Fruit fly (Drosophila melanogaster) whole organism, embryonic: Measurements from ENCODE around the gene dpr18.

Experiments
- B-H1 ChIP-seq: fragments of 200-800 bp; sonication (Bioruptor generic); IDR thresholded peaks from 3 replicates; pipeline ENCODE4 v1.3.6; 2022; ENCODE audit warnings: missing biosample characterization, missing genetic modification characterization
- CG10267 ChIP-seq: fragments of 200-800 bp; sonication (Bioruptor generic); optimal IDR thresholded peaks from 2 replicates; lab custom pipeline; 2018; ENCODE audit warnings: missing biosample characterization, mild to moderate bottlenecking, missing genetic modification characterization, moderate library complexity
- CG10543 ChIP-seq: fragments of 200-800 bp; sonication (Bioruptor generic); optimal IDR thresholded peaks from 3 replicates; lab custom pipeline; 2017; ENCODE audit warnings: missing biosample characterization, mild to moderate bottlenecking, missing genetic modification characterization, moderate library complexity
- CG11696 ChIP-seq: fragments of 200-800 bp; sonication (Bioruptor generic); IDR thresholded peaks from 2 replicates; pipeline ENCODE4 v1.3.6; 2022; ENCODE audit warnings: missing biosample characterization, missing genetic modification characterization
- CG13624 ChIP-seq: fragments of 200-800 bp; sonication (Bioruptor generic); optimal IDR thresholded peaks from 2 replicates; lab custom pipeline; 2016; ENCODE audit warnings: missing biosample characterization, missing genetic modification characterization
- CG14441 ChIP-seq: fragments of 200-800 bp; sonication (Bioruptor generic); IDR thresholded peaks from 2 replicates; pipeline ENCODE4 v1.3.6; 2022; ENCODE audit warnings: missing biosample characterization, missing genetic modification characterization
- CG14965 ChIP-seq: fragments of 200-800 bp; sonication (Bioruptor generic); optimal IDR thresholded peaks from 2 replicates; lab custom pipeline; 2016; ENCODE audit warnings: missing biosample characterization, missing genetic modification characterization, borderline replicate concordance
- CG16863 ChIP-seq: fragments of 200-800 bp; sonication (Bioruptor generic); optimal IDR thresholded peaks from 3 replicates; lab custom pipeline; 2016; ENCODE audit warnings: missing biosample characterization, missing genetic modification characterization
- CG17802 ChIP-seq: fragments of 200-800 bp; sonication (Bioruptor generic); optimal IDR thresholded peaks from 2 replicates; lab custom pipeline; 2018; ENCODE audit warnings: missing biosample characterization, mild to moderate bottlenecking, missing genetic modification characterization, moderate library complexity
- CG31441 ChIP-seq: fragments of 200-800 bp; sonication (Bioruptor generic); IDR thresholded peaks from 2 replicates; pipeline ENCODE4 v1.3.6; 2022; ENCODE audit warnings: missing biosample characterization, missing genetic modification characterization
- CG3281 ChIP-seq: fragments of 200-800 bp; sonication (Bioruptor generic); optimal IDR thresholded peaks from 3 replicates; lab custom pipeline; 2017; ENCODE audit warnings: missing biosample characterization, mild to moderate bottlenecking, missing genetic modification characterization
- CG34224 ChIP-seq: fragments of 200-800 bp; sonication (Bioruptor generic); IDR thresholded peaks from 3 replicates; pipeline ENCODE4 v1.3.6; 2022; ENCODE audit warnings: missing biosample characterization, missing genetic modification characterization; ENCODE audit not compliant: partially characterized antibody
- CG3995 ChIP-seq: fragments of 200-800 bp; sonication (Bioruptor generic); optimal IDR thresholded peaks from 3 replicates; lab custom pipeline; 2016; ENCODE audit warnings: missing biosample characterization, missing genetic modification characterization
- CG4404 ChIP-seq: fragments of 200-800 bp; sonication (Bioruptor generic); IDR thresholded peaks from 2 replicates; pipeline ENCODE4 v1.3.6; 2022; ENCODE audit warnings: missing biosample characterization, missing genetic modification characterization
- CG4854 ChIP-seq: fragments of 200-800 bp; sonication (Bioruptor generic); optimal IDR thresholded peaks from 2 replicates; lab custom pipeline; 2016; ENCODE audit warnings: missing biosample characterization, missing genetic modification characterization, inconsistent platforms
- CG5245 ChIP-seq: fragments of 200-800 bp; sonication (Bioruptor generic); optimal IDR thresholded peaks from 3 replicates; lab custom pipeline; 2016; ENCODE audit warnings: missing biosample characterization, missing genetic modification characterization
- CG9817 ChIP-seq: fragments of 200-800 bp; sonication (Bioruptor generic); optimal IDR thresholded peaks from 2 replicates; lab custom pipeline; 2018; ENCODE audit warnings: missing biosample characterization, mild to moderate bottlenecking, missing genetic modification characterization, moderate library complexity
- CTCF ChIP-seq: fragments of 200-800 bp; sonication (Bioruptor generic); optimal IDR thresholded peaks from 2 replicates; lab custom pipeline; 2017; ENCODE audit warnings: missing biosample characterization, mild to moderate bottlenecking, missing genetic modification characterization, moderate library complexity
- CoRest ChIP-seq: fragments of 200-800 bp; sonication (Bioruptor generic); optimal IDR thresholded peaks from 3 replicates; lab custom pipeline; 2018; ENCODE audit warnings: missing biosample characterization, mild to moderate bottlenecking, missing genetic modification characterization, moderate library complexity
- Dfd ChIP-seq, 2 experiments: fragments of >200 bp; optimal IDR thresholded peaks; 2 replicates each; lab custom pipeline; 2017; ENCODE audit warnings: missing biosample characterization in 2 of 2, missing genetic modification characterization in 2 of 2
- Dip3 ChIP-seq: fragments of 200-800 bp; sonication (Bioruptor generic); optimal IDR thresholded peaks from 3 replicates; lab custom pipeline; 2016; ENCODE audit warnings: missing biosample characterization, missing genetic modification characterization
- Drgx ChIP-seq: fragments of 200-800 bp; sonication (Bioruptor generic); IDR thresholded peaks from 2 replicates; pipeline ENCODE4 v1.3.6; 2022; ENCODE audit warnings: missing biosample characterization, missing genetic modification characterization
- Ets97D ChIP-seq: fragments of 200-800 bp; sonication (Bioruptor generic); optimal IDR thresholded peaks from 3 replicates; lab custom pipeline; 2016; ENCODE audit warnings: missing biosample characterization, missing genetic modification characterization
- Ravus ChIP-seq: fragments of 200-800 bp; sonication (Bioruptor generic); IDR thresholded peaks from 2 replicates; pipeline ENCODE4 v1.3.6; 2022; ENCODE audit warnings: missing biosample characterization, missing genetic modification characterization
- Xrp1 ChIP-seq: fragments of 200-800 bp; sonication (Bioruptor generic); IDR thresholded peaks from 2 replicates; pipeline ENCODE4 v1.3.6; 2022; ENCODE audit warnings: missing biosample characterization, missing genetic modification characterization
- ac ChIP-seq: fragments of 200-800 bp; sonication (Bioruptor generic); optimal IDR thresholded peaks from 3 replicates; lab custom pipeline; 2017; ENCODE audit warnings: missing biosample characterization, mild to moderate bottlenecking, missing genetic modification characterization
- bsh ChIP-seq, 2 experiments: fragments of 200-800 bp; sonication (Bioruptor generic); optimal IDR thresholded peaks; 2 replicates each; lab custom pipeline; 2017 to 2018; ENCODE audit warnings: mild to moderate bottlenecking in 2 of 2, missing biosample characterization in 2 of 2, missing genetic modification characterization in 2 of 2, moderate library complexity in 1 of 2
- cato ChIP-seq: fragments of 200-800 bp; sonication (Bioruptor generic); optimal IDR thresholded peaks from 2 replicates; lab custom pipeline; 2016; ENCODE audit warnings: missing biosample characterization, missing genetic modification characterization, borderline replicate concordance
- cg ChIP-seq: fragments of 200-800 bp; sonication (Bioruptor generic); optimal IDR thresholded peaks from 3 replicates; lab custom pipeline; 2019; ENCODE audit warnings: missing biosample characterization, mild to moderate bottlenecking, missing genetic modification characterization, moderate library complexity
- chinmo ChIP-seq: fragments of 200-800 bp; sonication (Bioruptor generic); IDR thresholded peaks from 4 replicates; pipeline ENCODE4 v1.3.6; 2022; ENCODE audit warnings: missing biosample characterization, missing genetic modification characterization; ENCODE audit not compliant: partially characterized antibody
- chn ChIP-seq: fragments of 200-800 bp; sonication (Bioruptor generic); optimal IDR thresholded peaks from 2 replicates; lab custom pipeline; 2016; ENCODE audit warnings: missing biosample characterization, missing genetic modification characterization
- crp ChIP-seq, 2 experiments: fragments of 200-800 bp; sonication (Bioruptor generic); optimal IDR thresholded peaks; 2 replicates in 1 of 2; 3 replicates in 1 of 2; lab custom pipeline; 2017; ENCODE audit warnings: missing biosample characterization in 2 of 2, missing genetic modification characterization in 2 of 2, mild to moderate bottlenecking in 1 of 2, moderate library complexity in 1 of 2
- dan ChIP-seq: fragments of 200-800 bp; sonication (Bioruptor generic); IDR thresholded peaks from 2 replicates; pipeline ENCODE4 v1.3.6; 2022; ENCODE audit warnings: missing biosample characterization, missing genetic modification characterization
- fd96Cb ChIP-seq: fragments of 200-800 bp; sonication (Bioruptor generic); optimal IDR thresholded peaks from 2 replicates; lab custom pipeline; 2018; ENCODE audit warnings: missing biosample characterization, mild to moderate bottlenecking, missing genetic modification characterization, moderate library complexity
- fru ChIP-seq: fragments of >200 bp; optimal IDR thresholded peaks from 2 replicates; lab custom pipeline; 2017
- gfzf ChIP-seq: fragments of 200-800 bp; sonication (Bioruptor generic); optimal IDR thresholded peaks from 2 replicates; lab custom pipeline; 2016; ENCODE audit warnings: missing biosample characterization, mild to moderate bottlenecking, missing genetic modification characterization, moderate library complexity
- hkb ChIP-seq, 2 experiments: fragments of 200-800 bp in 1 of 2; fragments of >200 bp in 1 of 2; sonication (Bioruptor generic) in 1 of 2; IDR thresholded peaks in 1 of 2; optimal IDR thresholded peaks in 1 of 2; 2 replicates each; pipeline versions ENCODE4 v1.3.6 to Lab custom; 2017 to 2022; ENCODE audit warnings: missing biosample characterization in 1 of 2, missing genetic modification characterization in 1 of 2
- ind ChIP-seq: fragments of 200-800 bp; sonication (Bioruptor generic); optimal IDR thresholded peaks from 3 replicates; lab custom pipeline; 2016; ENCODE audit warnings: missing biosample characterization, missing genetic modification characterization
- ken ChIP-seq: fragments of 200-800 bp; sonication (Bioruptor generic); IDR thresholded peaks from 3 replicates; pipeline ENCODE4 v1.3.6; 2022; ENCODE audit warnings: missing biosample characterization, missing genetic modification characterization
- nau ChIP-seq: fragments of 200-800 bp; sonication (Bioruptor generic); optimal IDR thresholded peaks from 3 replicates; lab custom pipeline; 2017; ENCODE audit warnings: missing biosample characterization, mild to moderate bottlenecking, missing genetic modification characterization, missing genetic modification reagents
- onecut ChIP-seq: fragments of 200-800 bp; sonication (Bioruptor generic); IDR thresholded peaks from 2 replicates; pipeline ENCODE4 v1.3.6; 2022; ENCODE audit warnings: missing biosample characterization, missing genetic modification characterization
- run ChIP-seq: fragments of 200-800 bp; sonication (Bioruptor generic); optimal IDR thresholded peaks from 3 replicates; lab custom pipeline; 2018; ENCODE audit warnings: missing biosample characterization, mild to moderate bottlenecking, missing genetic modification characterization
- sc ChIP-seq, 3 experiments: fragments of >200 bp in 2 of 3; fragments of 200-800 bp in 1 of 3; sonication (Bioruptor generic) in 1 of 3; optimal IDR thresholded peaks; 2 replicates in 2 of 3; 3 replicates in 1 of 3; lab custom pipeline; 2017; ENCODE audit warnings: mild to moderate bottlenecking in 1 of 3, missing biosample characterization in 1 of 3, missing genetic modification characterization in 1 of 3, missing genetic modification reagents in 1 of 3
- sim ChIP-seq: fragments of 200-800 bp; sonication (Bioruptor generic); IDR thresholded peaks from 2 replicates; pipeline ENCODE4 v1.3.6; 2022; ENCODE audit warnings: missing biosample characterization, missing genetic modification characterization
- sqz ChIP-seq: fragments of 200-800 bp; sonication (Bioruptor generic); optimal IDR thresholded peaks from 3 replicates; lab custom pipeline; 2018; ENCODE audit warnings: missing biosample characterization, mild to moderate bottlenecking, missing genetic modification characterization
- trem ChIP-seq: fragments of 200-800 bp; optimal IDR thresholded peaks from 3 replicates; lab custom pipeline; 2019; ENCODE audit warnings: missing biosample characterization, mild to moderate bottlenecking, missing genetic modification characterization, moderate library complexity
- wdn ChIP-seq: fragments of 200-800 bp; sonication (Bioruptor generic); IDR thresholded peaks from 2 replicates; pipeline ENCODE4 v1.3.6; 2022; ENCODE audit warnings: missing biosample characterization, missing genetic modification characterization
- z ChIP-seq: fragments of 200-800 bp; sonication (Bioruptor generic); IDR thresholded peaks from 3 replicates; pipeline ENCODE4 v1.3.6; 2022; ENCODE audit warnings: missing biosample characterization, missing genetic modification characterization
- zf30C ChIP-seq: fragments of 200-800 bp; sonication (Bioruptor generic); optimal IDR thresholded peaks from 3 replicates; lab custom pipeline; 2018; ENCODE audit warnings: missing biosample characterization, mild to moderate bottlenecking, missing genetic modification characterization

dpr18 gene

dm6 chrX:16104738-16105426 is 41.3 kb downstream of the dpr18 start, which contains the start of the genes CG42353 and CG42354 (continued):
- peak; percentile 91 for TF ChIP-seq CG14441 (GFP tag; lab: Robert Waterston, UW)
- TF ChIP-seq fd96Cb (tag; lab: Kevin White, UChicago) = peak; percentile 98
- TF ChIP-seq Ravus (GFP tag; lab: Robert Waterston, UW) = peak; percentile 79
- peak; percentile 86 for TF ChIP-seq dan (GFP tag; lab: Robert Waterston, UW)
- peak; percentile 91 for TF ChIP-seq ac (GFP tag; lab: Kevin White, UChicago)
- TF ChIP-seq CG4404 = peak; percentile 96
- peak; percentile 91 for TF ChIP-seq CG31441 (GFP tag; lab: Robert Waterston, UW)
- TF ChIP-seq trem = peak; percentile 96
- TF ChIP-seq hkb (optimal IDR thresholded peaks at IDR 0.05; lab: Kevin White, UChicago) = no peak
- TF ChIP-seq hkb (GFP tag; IDR thresholded peaks at IDR 0.05; lab: Robert Waterston, UW) = peak; percentile 96
- TF ChIP-seq cg (GFP tag; lab: Kevin White, UChicago) = peak; percentile 78
- TF ChIP-seq gfzf = no peak
- peak; percentile 20 to 69 for TF ChIP-seq crp (GFP tag; optimal IDR thresholded peaks at IDR 0.05; lab: Kevin White, UChicago)
- peak; percentile 87 for TF ChIP-seq sim
- TF ChIP-seq Ets97D (GFP tag; lab: Kevin White, UChicago) = peak; percentile 86
- peak; percentile 94 for TF ChIP-seq CG10267 (tag; lab: Kevin White, UChicago)
- peak; percentile 96 for TF ChIP-seq sqz (GFP tag; lab: Kevin White, UChicago)
- TF ChIP-seq CG4854 (GFP tag; lab: Kevin White, UChicago) = peak; percentile 92
- no peak for TF ChIP-seq CTCF (GFP tag; lab: Kevin White, UChicago)
- peak; percentile 94 for TF ChIP-seq CG16863 (GFP tag; lab: Kevin White, UChicago)
- TF ChIP-seq Dip3 (GFP tag; lab: Kevin White, UChicago) = peak; percentile 92
- no peak for TF ChIP-seq CG34224
- peak; percentile 18 for TF ChIP-seq CG14965 (GFP tag; lab: Kevin White, UChicago)
- TF ChIP-seq CG3995 (GFP tag; lab: Kevin White, UChicago) = peak; percentile 51
- TF ChIP-seq Dfd (GFP tag; optimal IDR thresholded peaks at IDR 0.05; lab: Kevin White, UChicago) = peak in 1 of 2 experiments; percentile 22
- peak; percentile 82 for TF ChIP-seq wdn (GFP tag; lab: Robert Waterston, UW)
- TF ChIP-seq Drgx = peak; percentile 93
- TF ChIP-seq fru (lab: Kevin White, UChicago) = no peak
- peak; percentile 83 for TF ChIP-seq CG11696 (GFP tag; lab: Robert Waterston, UW)
- TF ChIP-seq cato (GFP tag; lab: Kevin White, UChicago) = peak; percentile 94
- peak; percentile 81; the same call in 2 of the 4 replicates for TF ChIP-seq chinmo (GFP tag; lab: Robert Waterston, UW)
- TF ChIP-seq Xrp1 (GFP tag; lab: Robert Waterston, UW) = peak; percentile 97
- TF ChIP-seq run (tag; lab: Kevin White, UChicago) = peak; percentile 86
- TF ChIP-seq CG17802 (tag; lab: Kevin White, UChicago) = peak; percentile 87
- peak; percentile 98 for TF ChIP-seq CoRest
- no peak for TF ChIP-seq sc (optimal IDR thresholded peaks at IDR 0.05; lab: Kevin White, UChicago)
- TF ChIP-seq sc (GFP tag; optimal IDR thresholded peaks at IDR 0.05; lab: Kevin White, UChicago) = peak; percentile 96
- TF ChIP-seq nau (GFP tag; lab: Kevin White, UChicago) = peak; percentile 89
- peak; percentile 92 for TF ChIP-seq ken
- peak; percentile 89 for TF ChIP-seq CG13624 (GFP tag; lab: Kevin White, UChicago)
- peak; percentile 91 for TF ChIP-seq CG5245 (GFP tag; lab: Kevin White, UChicago)
- peak; percentile 94 for TF ChIP-seq CG9817 (tag; lab: Kevin White, UChicago)
- TF ChIP-seq CG3281 (GFP tag; lab: Kevin White, UChicago) = peak; percentile 95
- TF ChIP-seq bsh (GFP tag; optimal IDR thresholded peaks at IDR 0.05; lab: Kevin White, UChicago) = peak; percentile 94 to 97
- peak; percentile 97 for TF ChIP-seq chn
- TF ChIP-seq z (GFP tag; lab: Robert Waterston, UW) = no peak; the same call in 2 of the 3 replicates
- peak; percentile 95 for TF ChIP-seq ind (GFP tag; lab: Kevin White, UChicago)
- TF ChIP-seq B-H1 (GFP tag; lab: Robert Waterston, UW) = peak; percentile 89
- TF ChIP-seq CG10543 (GFP tag; lab: Kevin White, UChicago) = peak; percentile 93
- peak; percentile 84 for TF ChIP-seq onecut (GFP tag; lab: Robert Waterston, UW)
- peak; percentile 98 for TF ChIP-seq zf30C (GFP tag; lab: Kevin White, UChicago)
